Fruit fly (Drosophila melanogaster): ENCODE results near the gene shd.

DNA sequence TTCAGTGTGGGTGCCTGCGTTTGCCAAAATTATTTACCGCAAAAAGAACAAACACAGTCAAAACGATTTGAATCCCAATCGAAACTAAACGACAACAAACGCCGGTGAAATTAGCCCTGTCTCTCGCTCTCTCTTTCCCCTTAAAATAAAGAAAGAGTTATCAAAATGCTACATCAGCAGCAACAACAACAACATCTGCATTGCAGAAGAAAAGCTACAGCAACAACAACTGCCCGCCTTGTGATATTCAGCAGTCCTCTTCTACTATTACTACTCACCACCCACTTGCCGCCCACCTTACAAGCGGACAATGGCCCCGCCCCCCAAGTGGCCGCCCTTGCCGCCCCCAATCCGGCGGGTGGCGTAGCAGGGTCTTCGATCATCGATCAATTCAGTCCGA lies 18.6 kb downstream of the shd start:
- no peak for TF ChIP-seq Snoo (tag; optimal IDR thresholded peaks at IDR 0.05)
- TF ChIP-seq D1 (tag; optimal IDR thresholded peaks at IDR 0.05): no peak
- TF ChIP-seq Pif1B (GFP tag; optimal IDR thresholded peaks at IDR 0.05): no peak
- TF ChIP-seq EcR (GFP tag; optimal IDR thresholded peaks at IDR 0.05): no peak
- no peak for TF ChIP-seq CG9948 (tag; optimal IDR thresholded peaks at IDR 0.05)
- TF ChIP-seq CG32121 (GFP tag; IDR thresholded peaks at IDR 0.05): no peak
- TF ChIP-seq CG15710 (tag; optimal IDR thresholded peaks at IDR 0.05): no peak
- no peak for TF ChIP-seq Pif1A (GFP tag; optimal IDR thresholded peaks at IDR 0.05)
- TF ChIP-seq CG13204 (GFP tag; optimal IDR thresholded peaks at IDR 0.05): no peak
- TF ChIP-seq CG12605 (GFP tag; IDR thresholded peaks at IDR 0.05): no peak
- TF ChIP-seq CG4496 (GFP tag; IDR thresholded peaks at IDR 0.05): no peak
